Worm (Caenorhabditis elegans) whole organism, late embryonic: ENCODE measurements around the gene str-16.

Source experiments
- ahr-1 ChIP-seq: sonication (generic microtip); optimal IDR thresholded peaks from 2 replicates; lab custom pipeline; 2016; ENCODE audit warnings: missing genetic modification characterization, missing compliant biosample characterization
- pqm-1 ChIP-seq: sonication (generic microtip); optimal IDR thresholded peaks from 2 replicates; lab custom pipeline; 2016; ENCODE audit warnings: missing genetic modification characterization, missing compliant biosample characterization

- TF ChIP-seq pqm-1 (tag; lab: Kevin White, UChicago), result no peak
- TF ChIP-seq ahr-1 (tag; lab: Kevin White, UChicago), result no peak
These were observed 8.0 kb downstream of the str-16 start, which contains the start of gene srj-7 for ce11 chrV:3244703-3245102.
